Worm (Caenorhabditis elegans) whole organism, midembryonic: ENCODE results near the gene K07F5.15.
"Not testable (repeated sequence)": the region's sequence is repeated elsewhere in the genome, so short reads cannot be mapped to it uniquely, and the experiment has no call there.

Experiments used
- T22C8.4 ChIP-seq: fragments of 200-800 bp; sonication (Bioruptor generic); IDR thresholded peaks from 2 replicates; pipeline ENCODE4 v1.3.6; 2022; ENCODE audit warnings: missing genetic modification characterization, missing compliant biosample characterization
- cog-1 ChIP-seq: sonication (generic microtip); optimal IDR thresholded peaks from 2 replicates; lab custom pipeline; 2016; ENCODE audit warnings: missing genetic modification characterization, missing compliant biosample characterization
- flt-1 ChIP-seq: fragments of 200-800 bp; sonication (Bioruptor generic); IDR thresholded peaks from 2 replicates; pipeline ENCODE4 v1.3.6; 2022; ENCODE audit warnings: missing genetic modification characterization, missing compliant biosample characterization
- klf-2 ChIP-seq: fragments of 200-800 bp; sonication (Bioruptor generic); conservative IDR thresholded peaks from 2 replicates; pipeline ENCODE4 v1.3.6; 2022; ENCODE audit warnings: missing genetic modification reagents, missing genetic modification characterization, missing compliant biosample characterization
- med-1 ChIP-seq: sonication (generic microtip); optimal IDR thresholded peaks from 2 replicates; lab custom pipeline; 2017; ENCODE audit warnings: missing genetic modification characterization, mild to moderate bottlenecking, missing compliant biosample characterization, antibody characterized with exemption, missing genetic modification reagents; ENCODE audit not compliant: insufficient read depth
- ref-1 ChIP-seq: fragments of 200-800 bp; sonication (Bioruptor generic); conservative IDR thresholded peaks from 2 replicates; pipeline ENCODE4 v1.3.6; 2022; ENCODE audit warnings: missing genetic modification reagents, missing genetic modification characterization, missing compliant biosample characterization
- tab-1 ChIP-seq: fragments of 200-800 bp; sonication (Bioruptor generic); IDR thresholded peaks from 2 replicates; pipeline ENCODE4 v1.3.6; 2022; ENCODE audit warnings: missing genetic modification characterization, missing compliant biosample characterization
- ztf-23 ChIP-seq: fragments of 200-800 bp; sonication (Bioruptor generic); IDR thresholded peaks from 2 replicates; pipeline ENCODE4 v1.3.6; 2022; ENCODE audit warnings: missing genetic modification reagents, missing genetic modification characterization, missing compliant biosample characterization
- ztf-29 ChIP-seq: fragments of 200-800 bp; sonication (Bioruptor generic); IDR thresholded peaks from 2 replicates; pipeline ENCODE4 v1.3.6; 2022; ENCODE audit warnings: missing genetic modification reagents, missing genetic modification characterization, missing compliant biosample characterization

Gene K07F5.15

ce11 chrIV:9837349-9837748 lies 27.5 kb upstream of the K07F5.15 start, which contains the start of gene msp-10:
Gene msp-10 (plus strand): TSS chrIV:9837649.
- TF ChIP-seq ztf-29, ref-1, T22C8.4 (GFP tag; lab: Robert Waterston, UW): not testable (repeated sequence)

ce11 chrIV:9840984-9841590 lies 23.8 kb upstream of the K07F5.15 start, which contains the start of the genes kin-24 and msp-56:
Gene kin-24 (minus strand): TSS chrIV:9841084.
Gene msp-56 (plus strand): TSS chrIV:9841540.
- TF ChIP-seq T22C8.4 (GFP tag; lab: Robert Waterston, UW) (no peak), flt-1 (GFP tag; lab: Robert Waterston, UW) (no peak), cog-1 (no peak), klf-2 (GFP tag; lab: Robert Waterston, UW) (no peak), ztf-29 (GFP tag; lab: Robert Waterston, UW) (no peak), ztf-23 (no peak), med-1 (GFP tag; lab: Kevin White, UChicago) (no peak), tab-1 (GFP tag; lab: Robert Waterston, UW) (no peak), ref-1 (GFP tag; lab: Robert Waterston, UW) (no peak)

ce11 chrIV:9842071-9842470 lies 22.8 kb upstream of the K07F5.15 start, which contains the start of gene K07F5.17:
Gene K07F5.17 (plus strand): TSS chrIV:9842371.
- TF ChIP-seq klf-2 (GFP tag; lab: Robert Waterston, UW) (no peak), med-1 (GFP tag; lab: Kevin White, UChicago) (no peak), tab-1 (GFP tag; lab: Robert Waterston, UW) (no peak), T22C8.4 (GFP tag; lab: Robert Waterston, UW) (no peak), ztf-23 (no peak), flt-1 (GFP tag; lab: Robert Waterston, UW) (no peak), ref-1 (GFP tag; lab: Robert Waterston, UW) (no peak), cog-1 (no peak), ztf-29 (GFP tag; lab: Robert Waterston, UW) (no peak)

- TF ChIP-seq klf-2 (GFP tag; lab: Robert Waterston, UW) (no peak), ref-1 (GFP tag; lab: Robert Waterston, UW) (no peak), ztf-29 (GFP tag; lab: Robert Waterston, UW) (no peak), tab-1 (GFP tag; lab: Robert Waterston, UW) (no peak), med-1 (GFP tag; lab: Kevin White, UChicago) (no peak), ztf-23 (no peak), cog-1 (no peak), T22C8.4 (GFP tag; lab: Robert Waterston, UW) (no peak), flt-1 (GFP tag; lab: Robert Waterston, UW) (no peak)
Observed at ce11 chrIV:9843760-9844159, 21.1 kb upstream of the K07F5.15 start, which contains the start of gene nspd-2. Gene nspd-2 (plus strand): TSS chrIV:9844060.

ce11 chrIV:9846574-9846973 lies 18.3 kb upstream of the K07F5.15 start, which contains the start of gene K07F5.6:
Gene K07F5.6 (minus strand): TSS chrIV:9846674.
- TF ChIP-seq ztf-23 (no peak), flt-1 (GFP tag; lab: Robert Waterston, UW) (no peak), tab-1 (GFP tag; lab: Robert Waterston, UW) (no peak), med-1 (GFP tag; lab: Kevin White, UChicago) (no peak), ref-1 (GFP tag; lab: Robert Waterston, UW) (no peak), cog-1 (no peak), ztf-29 (GFP tag; lab: Robert Waterston, UW) (no peak), klf-2 (GFP tag; lab: Robert Waterston, UW) (no peak), T22C8.4 (GFP tag; lab: Robert Waterston, UW) (no peak)

- TF ChIP-seq ref-1 (GFP tag; lab: Robert Waterston, UW), result no peak
- TF ChIP-seq tab-1 (GFP tag; lab: Robert Waterston, UW), result no peak
- no peak for TF ChIP-seq T22C8.4 (GFP tag; lab: Robert Waterston, UW)
- TF ChIP-seq klf-2 (GFP tag; lab: Robert Waterston, UW), result no peak
- no peak for TF ChIP-seq flt-1 (GFP tag; lab: Robert Waterston, UW)
- no peak for TF ChIP-seq ztf-23
- TF ChIP-seq cog-1, result no peak
Observed at ce11 chrIV:9848075-9848474, 16.8 kb upstream of the K07F5.15 start, which contains the start of gene K07F5.7. Gene K07F5.7 (minus strand): TSS chrIV:9848175.

ce11 chrIV:9849624-9850023 lies 15.3 kb upstream of the K07F5.15 start, which contains the start of gene K07F5.8:
Gene K07F5.8 (minus strand): TSS chrIV:9849724.
- TF ChIP-seq ref-1 (GFP tag; lab: Robert Waterston, UW) (no peak), flt-1 (GFP tag; lab: Robert Waterston, UW) (no peak), T22C8.4 (GFP tag; lab: Robert Waterston, UW) (no peak), med-1 (GFP tag; lab: Kevin White, UChicago) (no peak), ztf-23 (no peak), klf-2 (GFP tag; lab: Robert Waterston, UW) (no peak), cog-1 (no peak), ztf-29 (GFP tag; lab: Robert Waterston, UW) (no peak), tab-1 (GFP tag; lab: Robert Waterston, UW) (no peak)

ce11 chrIV:9850931-9851330 lies 13.9 kb upstream of the K07F5.15 start, which contains the start of gene ssp-10:
Gene ssp-10 (minus strand): TSS chrIV:9851031.
- no peak for TF ChIP-seq tab-1 (GFP tag; lab: Robert Waterston, UW)
- no peak for TF ChIP-seq ref-1 (GFP tag; lab: Robert Waterston, UW)
- TF ChIP-seq klf-2 (GFP tag; lab: Robert Waterston, UW), result no peak

- TF ChIP-seq ref-1 (GFP tag; lab: Robert Waterston, UW) (no peak), flt-1 (GFP tag; lab: Robert Waterston, UW) (no peak), klf-2 (GFP tag; lab: Robert Waterston, UW) (no peak), ztf-23 (no peak), ztf-29 (GFP tag; lab: Robert Waterston, UW) (no peak), tab-1 (GFP tag; lab: Robert Waterston, UW) (no peak), T22C8.4 (GFP tag; lab: Robert Waterston, UW) (no peak), cog-1 (no peak), med-1 (GFP tag; lab: Kevin White, UChicago) (no peak)
Observed at ce11 chrIV:9852250-9852649, 12.6 kb upstream of the K07F5.15 start, which contains the start of gene ssq-1. Gene ssq-1 (plus strand): TSS chrIV:9852550.
